Fruit fly (Drosophila melanogaster): Measurements from ENCODE around the gene CG4045.

CG4045 gene

dm6 chrX:2050070-2050899 lies 25.4 kb downstream of the CG4045 start, which contains the start of gene moody (continued):
- TF ChIP-seq CG12942 (GFP tag; optimal IDR thresholded peaks at IDR 0.05), result peak; percentile 98
- TF ChIP-seq ro (GFP tag; IDR thresholded peaks at IDR 0.05), result peak; percentile 95
- peak; percentile 94 for TF ChIP-seq CG6683 (GFP tag; optimal IDR thresholded peaks at IDR 0.05)
- TF ChIP-seq Deaf1 (tag; optimal IDR thresholded peaks at IDR 0.05), result peak; percentile 86
- TF ChIP-seq row (GFP tag; IDR thresholded peaks at IDR 0.05), result peak; percentile 100
- TF ChIP-seq nerfin-1 (tag; optimal IDR thresholded peaks at IDR 0.05), result peak; percentile 90
- peak; percentile 88 for TF ChIP-seq twi (tag; optimal IDR thresholded peaks at IDR 0.05)
- TF ChIP-seq CG6813 (GFP tag; optimal IDR thresholded peaks at IDR 0.05), result peak; percentile 98
- TF ChIP-seq CG13424 (tag; optimal IDR thresholded peaks at IDR 0.05), result peak; percentile 97
- peak; percentile 98 for TF ChIP-seq caup (GFP tag; optimal IDR thresholded peaks at IDR 0.05; ENCODE audit: severe bottlenecking)
- TF ChIP-seq CG13894 (tag; optimal IDR thresholded peaks at IDR 0.05), result peak; percentile 97
- peak; percentile 97 for TF ChIP-seq CG5245 (GFP tag; optimal IDR thresholded peaks at IDR 0.05)
- peak; percentile 96 for TF ChIP-seq repo (GFP tag; optimal IDR thresholded peaks at IDR 0.05)
- TF ChIP-seq NC2β (GFP tag; optimal IDR thresholded peaks at IDR 0.05), result peak; percentile 95
- TF ChIP-seq lbe (GFP tag; optimal IDR thresholded peaks at IDR 0.05), result peak; percentile 86
- TF ChIP-seq CG11456 (GFP tag; IDR thresholded peaks at IDR 0.05), result peak; percentile 100
- TF ChIP-seq CkIIα-i1 (GFP tag; IDR thresholded peaks at IDR 0.05), result peak; percentile 91
- peak; percentile 84 for TF ChIP-seq Ssrp (tag; optimal IDR thresholded peaks at IDR 0.05)
- peak; percentile 97 for TF ChIP-seq Bteb2 (GFP tag; optimal IDR thresholded peaks at IDR 0.05)
- TF ChIP-seq NfI (GFP tag; optimal IDR thresholded peaks at IDR 0.05), result peak; percentile 97
- TF ChIP-seq CG6175 (GFP tag; IDR thresholded peaks at IDR 0.05), result peak; percentile 98
- TF ChIP-seq exex (tag; optimal IDR thresholded peaks at IDR 0.05), result peak; percentile 85
- peak; percentile 93 for TF ChIP-seq CG1529 (GFP tag; optimal IDR thresholded peaks at IDR 0.05)
- peak; percentile 88 for TF ChIP-seq CG3407 (GFP tag; optimal IDR thresholded peaks at IDR 0.05)
- peak; percentile 60 for TF ChIP-seq Sry-δ (GFP tag; optimal IDR thresholded peaks at IDR 0.05)
- TF ChIP-seq CG8388 (GFP tag; optimal IDR thresholded peaks at IDR 0.05), result peak; percentile 86
- peak; percentile 96 for TF ChIP-seq CG6854 (GFP tag; optimal IDR thresholded peaks at IDR 0.05)
- TF ChIP-seq sisA (GFP tag; IDR thresholded peaks at IDR 0.05), result peak; percentile 98
- TF ChIP-seq Dll (GFP tag; IDR thresholded peaks at IDR 0.05; ENCODE audit: partially characterized antibody), result peak; percentile 54; the same call in 2 of the 4 replicates
- TF ChIP-seq CG10959 (GFP tag; IDR thresholded peaks at IDR 0.05), result peak; percentile 96
- peak; percentile 99 for TF ChIP-seq lmd (GFP tag; IDR thresholded peaks at IDR 0.05)
- peak; percentile 93 for TF ChIP-seq CG8290 (GFP tag; optimal IDR thresholded peaks at IDR 0.05)
- TF ChIP-seq CG8290 (tag; optimal IDR thresholded peaks at IDR 0.05), result peak; percentile 71 to 100
- peak; percentile 68 for TF ChIP-seq CG15479 (GFP tag; optimal IDR thresholded peaks at IDR 0.05)
- no peak for TF ChIP-seq hkb (optimal IDR thresholded peaks at IDR 0.05)
- peak; percentile 98 for TF ChIP-seq hkb (GFP tag; IDR thresholded peaks at IDR 0.05)
- TF ChIP-seq CG17612 (GFP tag; IDR thresholded peaks at IDR 0.05), result peak; percentile 97
- peak; percentile 94 for TF ChIP-seq CG13123 (GFP tag; optimal IDR thresholded peaks at IDR 0.05)
- peak; percentile 97 for TF ChIP-seq sug (tag; optimal IDR thresholded peaks at IDR 0.05)
- TF ChIP-seq Jarid2 (GFP tag; optimal IDR thresholded peaks at IDR 0.05), result peak; percentile 83
- no peak for TF ChIP-seq Dfd (GFP tag; optimal IDR thresholded peaks at IDR 0.05)
- TF ChIP-seq CG11247 (GFP tag; IDR thresholded peaks at IDR 0.05), result peak; percentile 99
- peak; percentile 93 for TF ChIP-seq CG17385 (GFP tag; optimal IDR thresholded peaks at IDR 0.05)
- peak; percentile 96 for TF ChIP-seq CG7556 (GFP tag; optimal IDR thresholded peaks at IDR 0.05)
- TF ChIP-seq lab (GFP tag; optimal IDR thresholded peaks at IDR 0.05), result peak; percentile 99
- peak; percentile 98 for TF ChIP-seq so (GFP tag; IDR thresholded peaks at IDR 0.05)
- TF ChIP-seq fd96Cb (tag; optimal IDR thresholded peaks at IDR 0.05), result peak; percentile 91
- TF ChIP-seq CG9876 (GFP tag; optimal IDR thresholded peaks at IDR 0.05), result peak; percentile 96
- peak; percentile 96 to 97 for TF ChIP-seq chif (GFP tag; optimal IDR thresholded peaks at IDR 0.05)

All from whole organism, embryonic.